Worm (Caenorhabditis elegans): Measurements from ENCODE around the gene srg-15.

DNA sequence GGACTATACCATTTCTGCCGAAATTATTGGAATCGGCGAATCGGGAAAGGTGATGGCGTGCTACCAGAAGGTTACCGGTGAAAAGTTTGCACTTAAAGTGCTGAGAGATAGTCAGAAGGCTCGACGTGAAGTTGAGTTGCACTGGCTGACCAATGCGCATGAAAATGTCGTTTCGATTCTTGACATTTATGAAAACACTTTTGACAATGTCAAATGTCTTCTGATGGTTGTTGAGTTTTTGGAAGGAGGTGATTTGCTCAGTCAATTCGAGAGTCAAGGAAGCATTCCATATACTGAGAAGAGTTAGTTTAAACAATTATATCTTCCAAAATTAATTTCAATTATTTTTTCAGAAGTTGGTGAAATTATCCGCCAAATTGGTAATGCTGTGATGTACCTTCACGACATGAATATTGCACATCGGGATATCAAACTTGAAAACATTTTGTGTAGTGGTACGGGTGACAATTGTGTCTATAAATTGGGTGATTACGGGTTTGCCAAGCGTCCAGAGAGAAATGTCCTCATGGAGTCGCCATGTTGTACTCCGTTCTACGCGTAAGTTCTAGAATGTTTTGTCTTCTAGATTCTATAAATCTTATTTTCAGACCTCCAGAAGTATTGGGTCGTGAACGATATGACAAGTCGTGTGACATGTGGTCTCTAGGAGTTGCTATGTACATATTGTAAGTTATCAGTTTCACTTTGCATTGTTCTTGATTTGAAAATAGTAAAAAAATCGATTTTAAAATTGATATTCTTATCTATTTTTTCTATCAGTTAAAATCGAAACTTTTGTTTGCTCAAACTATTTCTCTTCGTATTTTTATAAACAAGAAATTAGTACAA is 35.5 kb upstream of the srg-15 start:
- TF ChIP-seq ttx-3 (tag; optimal IDR thresholded peaks at IDR 0.05) (no peak), pat-9 (tag; optimal IDR thresholded peaks at IDR 0.05) (no peak), dmd-4 (tag; optimal IDR thresholded peaks at IDR 0.05; ENCODE audit: borderline replicate concordance) (no peak), hlh-30 (tag; optimal IDR thresholded peaks at IDR 0.05; ENCODE audit: insufficient read depth) (no peak), pqm-1 (tag; optimal IDR thresholded peaks at IDR 0.05) (no peak), pha-2 (tag; optimal IDR thresholded peaks at IDR 0.05) (no peak), syd-9 (tag; optimal IDR thresholded peaks at IDR 0.05) (no peak), ceh-9 (tag; optimal IDR thresholded peaks at IDR 0.05) (no peak), C38D4.7 (GFP tag; optimal IDR thresholded peaks at IDR 0.05) (no peak), ceh-30 (tag; optimal IDR thresholded peaks at IDR 0.05) (no peak), pha-4 (tag; optimal IDR thresholded peaks at IDR 0.05) (no peak)

Measured in whole organism, late embryonic.